Worm (Caenorhabditis elegans): ENCODE data around the gene M18.6.

ce11 chrIV:12111477-12111876 lies 9.6 kb upstream of the M18.6 start, which contains the start of gene dlc-2:
- TF ChIP-seq snpc-4 (tag; optimal IDR thresholded peaks at IDR 0.05) = no peak
- no peak for TF ChIP-seq ama-1 (optimal IDR thresholded peaks at IDR 0.05)
- no peak for TF ChIP-seq ztf-4 (tag; optimal IDR thresholded peaks at IDR 0.05)
- TF ChIP-seq fkh-10 (GFP tag; optimal IDR thresholded peaks at IDR 0.05) = no peak
- no peak for TF ChIP-seq lin-15B (tag; optimal IDR thresholded peaks at IDR 0.05)

Measured in whole organism, L1 larva.